Worm (Caenorhabditis elegans): ENCODE measurements around the gene F46C3.7.

F46C3.7 gene

ce11 chrX:11479321-11479863, 39.6 kb downstream of the F46C3.7 start:
- no peak for TF ChIP-seq hmbx-1 (tag; optimal IDR thresholded peaks at IDR 0.05)
- TF ChIP-seq pes-1 (GFP tag; IDR thresholded peaks at IDR 0.05), result no peak
- no peak for TF ChIP-seq ceh-36 (tag; optimal IDR thresholded peaks at IDR 0.05)
- TF ChIP-seq hnd-1 (tag; optimal IDR thresholded peaks at IDR 0.05), result no peak
- TF ChIP-seq hmg-4 (GFP tag; optimal IDR thresholded peaks at IDR 0.05), result no peak
- no peak for TF ChIP-seq aly-1 (tag; optimal IDR thresholded peaks at IDR 0.05)
- no peak for TF ChIP-seq F13C5.2 (tag; optimal IDR thresholded peaks at IDR 0.05)
- no peak for TF ChIP-seq scrt-1 (GFP tag; IDR thresholded peaks at IDR 0.05)
- TF ChIP-seq ama-1 (optimal IDR thresholded peaks at IDR 0.05), result no peak
- TF ChIP-seq B0310.2 (tag; optimal IDR thresholded peaks at IDR 0.05), result no peak
- no peak for TF ChIP-seq sea-1 (GFP tag; conservative IDR thresholded peaks at IDR 0.05)
- TF ChIP-seq ceh-13 (GFP tag; optimal IDR thresholded peaks at IDR 0.05), result no peak
- TF ChIP-seq tra-4 (tag; optimal IDR thresholded peaks at IDR 0.05), result no peak
- no peak for TF ChIP-seq flt-1 (GFP tag; IDR thresholded peaks at IDR 0.05)
- no peak for TF ChIP-seq tbx-11 (GFP tag; IDR thresholded peaks at IDR 0.05)
- no peak for TF ChIP-seq tbx-37 (GFP tag; conservative IDR thresholded peaks at IDR 0.05)

ce11 chrX:11480032-11480431, 40.2 kb downstream of the F46C3.7 start:
- TF ChIP-seq scrt-1 (GFP tag; IDR thresholded peaks at IDR 0.05) (no peak), tbx-37 (GFP tag; conservative IDR thresholded peaks at IDR 0.05) (no peak), tbx-11 (GFP tag; IDR thresholded peaks at IDR 0.05) (no peak), pes-1 (GFP tag; IDR thresholded peaks at IDR 0.05) (no peak), sea-1 (GFP tag; conservative IDR thresholded peaks at IDR 0.05) (no peak), hnd-1 (tag; optimal IDR thresholded peaks at IDR 0.05) (no peak), ceh-13 (GFP tag; optimal IDR thresholded peaks at IDR 0.05) (no peak), aly-1 (tag; optimal IDR thresholded peaks at IDR 0.05) (no peak), F13C5.2 (tag; optimal IDR thresholded peaks at IDR 0.05) (no peak), flt-1 (GFP tag; IDR thresholded peaks at IDR 0.05) (no peak), tra-4 (tag; optimal IDR thresholded peaks at IDR 0.05) (no peak), B0310.2 (tag; optimal IDR thresholded peaks at IDR 0.05) (no peak), ama-1 (optimal IDR thresholded peaks at IDR 0.05) (no peak), hmbx-1 (tag; optimal IDR thresholded peaks at IDR 0.05) (no peak), ceh-36 (tag; optimal IDR thresholded peaks at IDR 0.05) (no peak), hmg-4 (GFP tag; optimal IDR thresholded peaks at IDR 0.05) (no peak), ets-7 (tag; optimal IDR thresholded peaks at IDR 0.05) (no peak)

DNA sequence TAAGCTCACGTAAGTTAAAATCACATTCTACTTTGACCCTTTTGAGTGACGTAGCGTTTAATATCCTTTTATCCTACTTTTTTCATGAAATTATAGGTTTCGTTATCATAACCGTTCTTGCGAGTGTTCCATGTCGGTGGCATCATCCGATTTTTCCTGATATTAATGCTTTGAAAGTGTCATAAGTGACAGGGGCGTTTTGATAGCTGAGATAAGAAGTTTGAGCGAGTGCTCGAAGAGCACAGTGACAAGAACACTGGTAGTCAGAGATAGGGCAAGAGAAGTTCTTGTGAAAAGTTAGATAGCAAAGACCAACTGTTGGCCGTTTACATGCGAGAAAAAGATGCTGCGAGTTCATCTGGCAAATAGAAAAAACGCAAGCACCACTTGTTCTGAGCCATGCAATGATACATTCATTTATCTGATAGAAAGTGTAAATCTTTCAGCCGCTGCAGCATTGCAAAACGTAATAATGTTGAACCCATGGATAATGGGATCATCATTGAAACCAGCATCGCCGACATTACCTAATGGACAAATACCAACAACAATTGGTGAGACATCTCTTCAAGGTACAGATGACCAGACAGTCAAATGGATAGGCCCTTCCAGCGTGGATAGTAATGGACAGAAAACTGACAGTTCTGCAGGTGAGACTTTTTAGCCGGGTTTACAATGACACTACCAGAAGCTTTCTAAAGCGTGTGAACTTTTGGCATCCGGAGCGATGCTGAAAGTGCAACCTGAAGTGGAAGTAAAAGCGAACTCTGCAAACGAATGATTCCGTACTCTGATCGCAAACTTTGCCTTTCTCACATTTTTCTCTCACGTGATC, 41.4 kb downstream of the F46C3.7 start:
- no peak for TF ChIP-seq aly-1 (tag; optimal IDR thresholded peaks at IDR 0.05)

ce11 chrX:11481825-11482093, 41.9 kb downstream of the F46C3.7 start:
- TF ChIP-seq ceh-13 (GFP tag; optimal IDR thresholded peaks at IDR 0.05) (no peak), ceh-36 (tag; optimal IDR thresholded peaks at IDR 0.05) (no peak), F13C5.2 (tag; optimal IDR thresholded peaks at IDR 0.05) (no peak), aly-1 (tag; optimal IDR thresholded peaks at IDR 0.05) (no peak), sea-1 (GFP tag; conservative IDR thresholded peaks at IDR 0.05) (no peak), hmg-4 (GFP tag; optimal IDR thresholded peaks at IDR 0.05) (no peak), tbx-37 (GFP tag; conservative IDR thresholded peaks at IDR 0.05) (no peak), hmbx-1 (tag; optimal IDR thresholded peaks at IDR 0.05) (no peak), hnd-1 (tag; optimal IDR thresholded peaks at IDR 0.05) (no peak), ets-7 (tag; optimal IDR thresholded peaks at IDR 0.05) (no peak)

DNA sequence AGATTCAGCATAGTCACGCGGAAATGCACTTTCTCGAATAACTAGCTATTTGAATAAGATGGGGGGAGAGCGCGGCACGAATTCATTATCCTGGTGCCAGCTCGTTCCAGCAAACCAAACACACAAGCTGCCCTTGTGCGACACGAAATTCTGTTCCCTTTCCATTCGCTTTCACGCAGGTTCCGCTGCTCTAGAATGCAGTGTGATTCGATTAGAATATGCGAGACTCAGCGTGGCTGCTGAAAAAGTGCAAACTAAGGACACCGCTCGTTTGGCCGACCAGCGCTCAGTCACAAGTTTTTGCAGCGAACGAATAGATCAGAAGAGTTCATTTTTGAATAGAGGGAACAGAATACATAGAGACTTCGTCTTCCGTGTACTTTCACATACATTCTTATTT, 42.3 kb downstream of the F46C3.7 start:
- TF ChIP-seq hmg-4 (GFP tag; optimal IDR thresholded peaks at IDR 0.05), result no peak
- TF ChIP-seq B0310.2 (tag; optimal IDR thresholded peaks at IDR 0.05), result no peak
- TF ChIP-seq scrt-1 (GFP tag; IDR thresholded peaks at IDR 0.05), result no peak
- no peak for TF ChIP-seq F13C5.2 (tag; optimal IDR thresholded peaks at IDR 0.05)
- no peak for TF ChIP-seq tbx-11 (GFP tag; IDR thresholded peaks at IDR 0.05)
- TF ChIP-seq ceh-13 (GFP tag; optimal IDR thresholded peaks at IDR 0.05), result no peak
- TF ChIP-seq sea-1 (GFP tag; conservative IDR thresholded peaks at IDR 0.05), result no peak
- no peak for TF ChIP-seq tbx-37 (GFP tag; conservative IDR thresholded peaks at IDR 0.05)

- TF ChIP-seq flt-1 (GFP tag; IDR thresholded peaks at IDR 0.05) (no peak), B0310.2 (tag; optimal IDR thresholded peaks at IDR 0.05) (no peak), ama-1 (optimal IDR thresholded peaks at IDR 0.05) (no peak), tra-4 (tag; optimal IDR thresholded peaks at IDR 0.05) (no peak), hmbx-1 (tag; optimal IDR thresholded peaks at IDR 0.05) (no peak), hnd-1 (tag; optimal IDR thresholded peaks at IDR 0.05) (no peak), tbx-37 (GFP tag; conservative IDR thresholded peaks at IDR 0.05) (no peak), sea-1 (GFP tag; conservative IDR thresholded peaks at IDR 0.05) (no peak), aly-1 (tag; optimal IDR thresholded peaks at IDR 0.05) (no peak), ceh-13 (GFP tag; optimal IDR thresholded peaks at IDR 0.05) (no peak), ceh-36 (tag; optimal IDR thresholded peaks at IDR 0.05) (no peak), pes-1 (GFP tag; IDR thresholded peaks at IDR 0.05) (no peak), F13C5.2 (tag; optimal IDR thresholded peaks at IDR 0.05) (no peak), scrt-1 (GFP tag; IDR thresholded peaks at IDR 0.05) (no peak), tbx-11 (GFP tag; IDR thresholded peaks at IDR 0.05) (no peak), hmg-4 (GFP tag; optimal IDR thresholded peaks at IDR 0.05) (no peak), ets-7 (tag; optimal IDR thresholded peaks at IDR 0.05) (no peak)
Measured at ce11 chrX:11482637-11483036, 42.8 kb downstream of the F46C3.7 start.

- TF ChIP-seq ceh-36 (tag; optimal IDR thresholded peaks at IDR 0.05), result no peak
- no peak for TF ChIP-seq tbx-11 (GFP tag; IDR thresholded peaks at IDR 0.05)
- no peak for TF ChIP-seq ama-1 (optimal IDR thresholded peaks at IDR 0.05)
- TF ChIP-seq hnd-1 (tag; optimal IDR thresholded peaks at IDR 0.05), result no peak
- TF ChIP-seq scrt-1 (GFP tag; IDR thresholded peaks at IDR 0.05), result no peak
- no peak for TF ChIP-seq tbx-37 (GFP tag; conservative IDR thresholded peaks at IDR 0.05)
- TF ChIP-seq hmbx-1 (tag; optimal IDR thresholded peaks at IDR 0.05), result no peak
- no peak for TF ChIP-seq aly-1 (tag; optimal IDR thresholded peaks at IDR 0.05)
- TF ChIP-seq pes-1 (GFP tag; IDR thresholded peaks at IDR 0.05), result no peak
- TF ChIP-seq ets-7 (tag; optimal IDR thresholded peaks at IDR 0.05), result no peak
Measured at ce11 chrX:11484027-11484426, 44.2 kb downstream of the F46C3.7 start.
